Worm (Caenorhabditis elegans): Measurements from ENCODE around the gene jmjd-2.

Gene jmjd-2

DNA sequence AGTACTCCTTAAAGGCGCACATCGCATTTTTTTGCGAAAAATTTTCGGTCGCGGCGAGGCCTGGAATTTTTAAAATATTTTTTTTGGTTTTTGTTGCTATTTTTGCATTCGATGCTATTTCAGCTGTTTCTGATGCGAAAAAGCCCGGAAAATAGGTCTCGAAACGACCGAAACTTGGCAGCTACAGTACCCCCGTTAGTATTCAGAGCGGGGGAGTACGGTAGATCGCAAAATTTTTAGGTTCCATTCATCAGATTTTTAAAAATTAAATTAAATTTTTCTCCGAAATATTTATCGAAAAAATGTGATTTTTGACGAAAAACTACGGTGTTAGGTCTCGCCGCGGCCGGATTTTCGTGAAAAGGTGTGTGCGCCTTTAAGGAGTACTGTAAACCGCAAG is 12.4 kb upstream of the jmjd-2 start:
- TF ChIP-seq F22D6.2 (tag; optimal IDR thresholded peaks at IDR 0.05) (no peak), let-526 (GFP tag; IDR thresholded peaks at IDR 0.05) (no peak), Y95B8A.8 (GFP tag; IDR thresholded peaks at IDR 0.05) (no peak), hrde-1 (tag; optimal IDR thresholded peaks at IDR 0.05; ENCODE audit: borderline replicate concordance) (peak; percentile 65), lir-1 (GFP tag; conservative IDR thresholded peaks at IDR 0.05) (no peak), zim-3 (tag; optimal IDR thresholded peaks at IDR 0.05) (no peak), nhr-90 (tag; optimal IDR thresholded peaks at IDR 0.05) (no peak), fkh-3 (tag; optimal IDR thresholded peaks at IDR 0.05) (no peak), nhr-120 (GFP tag; IDR thresholded peaks at IDR 0.05) (no peak), ceh-91 (GFP tag; IDR thresholded peaks at IDR 0.05) (0 out of 2 replicates have a peak, but pooled peaks have one; percentile 19), ZK185.1 (tag; optimal IDR thresholded peaks at IDR 0.05; ENCODE audit: poor library complexity, severe bottlenecking) (no peak), pbrm-1 (GFP tag; IDR thresholded peaks at IDR 0.05) (no peak), mcd-1 (GFP tag; IDR thresholded peaks at IDR 0.05) (no peak), akir-1 (GFP tag; optimal IDR thresholded peaks at IDR 0.05) (no peak), snpc-3.4 (tag; optimal IDR thresholded peaks at IDR 0.05) (no peak), sdz-38 (tag; optimal IDR thresholded peaks at IDR 0.05) (no peak), him-1 (tag; optimal IDR thresholded peaks at IDR 0.05) (peak; percentile 37), B0336.3 (GFP tag; IDR thresholded peaks at IDR 0.05) (0 out of 2 replicates have a peak, but pooled peaks have one; percentile 9), repo-1 (tag; optimal IDR thresholded peaks at IDR 0.05) (peak; percentile 19), mel-28 (tag; optimal IDR thresholded peaks at IDR 0.05; ENCODE audit: borderline replicate concordance) (peak; percentile 26), athp-1 (tag; optimal IDR thresholded peaks at IDR 0.05) (peak; percentile 32), K12H6.12 (tag; optimal IDR thresholded peaks at IDR 0.05) (no peak), hlh-26 (GFP tag; conservative IDR thresholded peaks at IDR 0.05) (no peak), atf-7 (tag; optimal IDR thresholded peaks at IDR 0.05) (peak; percentile 45), ama-1 (optimal IDR thresholded peaks at IDR 0.05) (no peak), ama-1 (GFP tag; optimal IDR thresholded peaks at IDR 0.05) (no peak), cebp-1 (GFP tag; IDR thresholded peaks at IDR 0.05) (0 out of 2 replicates have a peak, but pooled peaks have one; percentile 8), cebp-1 (tag; optimal IDR thresholded peaks at IDR 0.05) (no peak), ekl-4 (GFP tag; IDR thresholded peaks at IDR 0.05) (0 out of 2 replicates have a peak, but pooled peaks have one; percentile 19), let-607 (tag; optimal IDR thresholded peaks at IDR 0.05) (no peak), dpl-1 (GFP tag; optimal IDR thresholded peaks at IDR 0.05) (no peak), lsl-1 (GFP tag; optimal IDR thresholded peaks at IDR 0.05) (peak; percentile 67), mxl-1 (tag; optimal IDR thresholded peaks at IDR 0.05) (no peak), mes-4 (tag; optimal IDR thresholded peaks at IDR 0.05) (no peak), sptf-2 (GFP tag; optimal IDR thresholded peaks at IDR 0.05) (no peak), C17E4.6 (GFP tag; IDR thresholded peaks at IDR 0.05) (no peak), xnd-1 (tag; optimal IDR thresholded peaks at IDR 0.05) (peak; percentile 29), B0035.1 (tag; optimal IDR thresholded peaks at IDR 0.05) (no peak), lsy-27 (tag; optimal IDR thresholded peaks at IDR 0.05; ENCODE audit: borderline replicate concordance, insufficient read depth) (no peak), ztf-28 (GFP tag; IDR thresholded peaks at IDR 0.05) (no peak), lin-54 (GFP tag; optimal IDR thresholded peaks at IDR 0.05) (no peak), tbx-9 (tag; optimal IDR thresholded peaks at IDR 0.05; ENCODE audit: borderline replicate concordance) (no peak)

Measured in whole organism, young adult.